Fruit fly (Drosophila melanogaster) whole organism, embryonic: Measurements from ENCODE around the gene Abl.

Experiments
- ATbp ChIP-seq: fragments of 200-800 bp; sonication (Bioruptor generic); optimal IDR thresholded peaks from 2 replicates; lab custom pipeline; 2017; ENCODE audit warnings: missing biosample characterization, mild to moderate bottlenecking, missing genetic modification characterization, missing genetic modification reagents
- CG10209 ChIP-seq: fragments of 200-800 bp; sonication (Bioruptor generic); optimal IDR thresholded peaks from 3 replicates; lab custom pipeline; 2017; ENCODE audit warnings: missing biosample characterization, mild to moderate bottlenecking, missing genetic modification characterization, missing genetic modification reagents
- CG10366 ChIP-seq: fragments of 200-800 bp; sonication (Bioruptor generic); IDR thresholded peaks from 2 replicates; pipeline ENCODE4 v1.3.6; 2022; ENCODE audit warnings: missing biosample characterization, missing genetic modification characterization
- CG10431 ChIP-seq: fragments of 200-800 bp; sonication (Bioruptor generic); optimal IDR thresholded peaks from 3 replicates; lab custom pipeline; 2018; ENCODE audit warnings: missing biosample characterization, mild to moderate bottlenecking, missing genetic modification characterization
- CG10462 ChIP-seq: fragments of 200-800 bp; sonication (Bioruptor generic); optimal IDR thresholded peaks from 2 replicates; lab custom pipeline; 2016; ENCODE audit warnings: missing biosample characterization, missing genetic modification characterization
- CG12071 ChIP-seq: fragments of 200-800 bp; sonication (Bioruptor generic); optimal IDR thresholded peaks from 3 replicates; lab custom pipeline; 2018; ENCODE audit warnings: missing biosample characterization, mild to moderate bottlenecking, missing genetic modification characterization
- CG12155 ChIP-seq: fragments of 200-800 bp; sonication (Bioruptor generic); optimal IDR thresholded peaks from 3 replicates; lab custom pipeline; 2016; ENCODE audit warnings: missing biosample characterization, missing genetic modification characterization
- CG12236 ChIP-seq: fragments of 200-800 bp; sonication (Bioruptor generic); optimal IDR thresholded peaks from 2 replicates; lab custom pipeline; 2016; ENCODE audit warnings: missing biosample characterization, missing genetic modification characterization
- CG13123 ChIP-seq: fragments of 200-800 bp; sonication (Bioruptor generic); optimal IDR thresholded peaks from 2 replicates; lab custom pipeline; 2016; ENCODE audit warnings: missing biosample characterization, missing genetic modification characterization
- CG13775 ChIP-seq: fragments of 200-800 bp; sonication (Bioruptor generic); optimal IDR thresholded peaks from 3 replicates; lab custom pipeline; 2017; ENCODE audit warnings: missing biosample characterization, mild to moderate bottlenecking, missing genetic modification characterization
- CG16813 ChIP-seq: fragments of 200-800 bp; sonication (Bioruptor generic); IDR thresholded peaks from 3 replicates; pipeline ENCODE4 v1.3.6; 2022; ENCODE audit warnings: missing biosample characterization, missing genetic modification characterization; ENCODE audit not compliant: partially characterized antibody
- CG17385 ChIP-seq: fragments of 200-800 bp; sonication (Bioruptor generic); optimal IDR thresholded peaks from 3 replicates; lab custom pipeline; 2018; ENCODE audit warnings: missing biosample characterization, mild to moderate bottlenecking, missing genetic modification characterization
- CG17829 ChIP-seq: fragments of 200-800 bp; optimal IDR thresholded peaks from 2 replicates; lab custom pipeline; 2019; ENCODE audit warnings: missing biosample characterization, mild to moderate bottlenecking, missing genetic modification characterization, moderate library complexity
- CG18262 ChIP-seq: fragments of 200-800 bp; optimal IDR thresholded peaks from 3 replicates; lab custom pipeline; 2019; ENCODE audit warnings: missing biosample characterization, mild to moderate bottlenecking, missing genetic modification characterization, moderate library complexity
- CG18476 ChIP-seq: fragments of 200-800 bp; sonication (Bioruptor generic); optimal IDR thresholded peaks from 2 replicates; lab custom pipeline; 2016; ENCODE audit warnings: missing biosample characterization, mild to moderate bottlenecking, missing genetic modification characterization
- CG2875 ChIP-seq: fragments of 200-800 bp; sonication (Bioruptor generic); optimal IDR thresholded peaks from 2 replicates; lab custom pipeline; 2017; ENCODE audit warnings: missing biosample characterization, mild to moderate bottlenecking, missing genetic modification characterization, missing genetic modification reagents
- CG30403 ChIP-seq: fragments of 200-800 bp; sonication (Bioruptor generic); optimal IDR thresholded peaks from 3 replicates; lab custom pipeline; 2016; ENCODE audit warnings: missing biosample characterization, missing genetic modification characterization
- CG30431 ChIP-seq: fragments of 200-800 bp; sonication (Bioruptor generic); optimal IDR thresholded peaks from 2 replicates; lab custom pipeline; 2017; ENCODE audit warnings: missing biosample characterization, missing genetic modification characterization
- CG34224 ChIP-seq: fragments of 200-800 bp; sonication (Bioruptor generic); IDR thresholded peaks from 3 replicates; pipeline ENCODE4 v1.3.6; 2022; ENCODE audit warnings: missing biosample characterization, missing genetic modification characterization; ENCODE audit not compliant: partially characterized antibody
- CG34376 ChIP-seq: fragments of 200-800 bp; sonication (Bioruptor generic); optimal IDR thresholded peaks from 2 replicates; lab custom pipeline; 2018; ENCODE audit warnings: missing biosample characterization, mild to moderate bottlenecking, missing genetic modification characterization
- CG4707 ChIP-seq: fragments of 200-800 bp; sonication (Bioruptor generic); optimal IDR thresholded peaks from 2 replicates; lab custom pipeline; 2018; ENCODE audit warnings: missing biosample characterization, mild to moderate bottlenecking, missing genetic modification characterization, moderate library complexity
- CG7839 ChIP-seq: fragments of 200-800 bp; sonication (Bioruptor generic); optimal IDR thresholded peaks from 3 replicates; lab custom pipeline; 2018; ENCODE audit warnings: missing biosample characterization, mild to moderate bottlenecking, missing genetic modification characterization, moderate library complexity
- CG9215 ChIP-seq: fragments of 200-800 bp; sonication (Bioruptor generic); IDR thresholded peaks from 2 replicates; pipeline ENCODE4 v1.3.6; 2022; ENCODE audit warnings: missing biosample characterization, missing genetic modification characterization
- CG9437 ChIP-seq: fragments of 200-800 bp; sonication (Bioruptor generic); optimal IDR thresholded peaks from 2 replicates; lab custom pipeline; 2018; ENCODE audit warnings: missing biosample characterization, mild to moderate bottlenecking, missing genetic modification characterization
- CG9932 ChIP-seq: fragments of 200-800 bp; sonication (Bioruptor generic); IDR thresholded peaks from 2 replicates; pipeline ENCODE4 v1.3.6; 2022; ENCODE audit warnings: missing biosample characterization, missing genetic modification characterization
- Camta ChIP-seq: fragments of 200-800 bp; sonication (Bioruptor generic); optimal IDR thresholded peaks from 2 replicates; lab custom pipeline; 2016; ENCODE audit warnings: missing biosample characterization, missing genetic modification characterization
- ERR ChIP-seq: fragments of 200-800 bp; sonication (Bioruptor generic); optimal IDR thresholded peaks from 2 replicates; lab custom pipeline; 2016; ENCODE audit warnings: missing biosample characterization, missing genetic modification characterization
- Gsc ChIP-seq: fragments of 200-800 bp; sonication (Bioruptor generic); IDR thresholded peaks from 2 replicates; pipeline ENCODE4 v1.3.6; 2022; ENCODE audit warnings: missing biosample characterization, missing genetic modification characterization
- HLH3B ChIP-seq: fragments of 200-800 bp; sonication (Bioruptor generic); IDR thresholded peaks from 2 replicates; pipeline ENCODE4 v1.3.6; 2022; ENCODE audit warnings: missing biosample characterization, missing genetic modification characterization
- HLH4C ChIP-seq: fragments of 200-800 bp; sonication (Bioruptor generic); IDR thresholded peaks from 3 replicates; pipeline ENCODE4 v1.3.6; 2022; ENCODE audit warnings: missing biosample characterization, missing genetic modification characterization; ENCODE audit not compliant: partially characterized antibody
- Hr51 ChIP-seq, 2 experiments: fragments of 200-800 bp; sonication (Bioruptor generic); optimal IDR thresholded peaks; 2 replicates in 1 of 2; 3 replicates in 1 of 2; lab custom pipeline; 2016 to 2018; ENCODE audit warnings: missing biosample characterization in 2 of 2, missing genetic modification characterization in 2 of 2, mild to moderate bottlenecking in 1 of 2, moderate library complexity in 1 of 2
- Lim3 ChIP-seq: fragments of 200-800 bp; sonication (Bioruptor generic); IDR thresholded peaks from 2 replicates; pipeline ENCODE4 v1.3.6; 2022; ENCODE audit warnings: missing biosample characterization, missing genetic modification characterization
- Mes4 ChIP-seq: fragments of 200-800 bp; sonication (Bioruptor generic); optimal IDR thresholded peaks from 2 replicates; lab custom pipeline; 2016; ENCODE audit warnings: missing biosample characterization, missing genetic modification characterization
- ac ChIP-seq: fragments of 200-800 bp; sonication (Bioruptor generic); optimal IDR thresholded peaks from 3 replicates; lab custom pipeline; 2017; ENCODE audit warnings: missing biosample characterization, mild to moderate bottlenecking, missing genetic modification characterization
- chif ChIP-seq, 2 experiments: fragments of 200-800 bp; sonication (Bioruptor generic); optimal IDR thresholded peaks; 3 replicates each; lab custom pipeline; 2016; ENCODE audit warnings: missing biosample characterization in 2 of 2, missing genetic modification characterization in 2 of 2
- chn ChIP-seq: fragments of 200-800 bp; sonication (Bioruptor generic); optimal IDR thresholded peaks from 2 replicates; lab custom pipeline; 2016; ENCODE audit warnings: missing biosample characterization, missing genetic modification characterization
- dysf ChIP-seq: fragments of 200-800 bp; sonication (Bioruptor generic); IDR thresholded peaks from 3 replicates; pipeline ENCODE4 v1.3.6; 2022; ENCODE audit warnings: missing biosample characterization, missing genetic modification characterization
- eyg ChIP-seq: fragments of 200-800 bp; sonication (Bioruptor generic); optimal IDR thresholded peaks from 3 replicates; lab custom pipeline; 2016; ENCODE audit warnings: missing biosample characterization, missing genetic modification characterization
- ftz-f1 ChIP-seq: fragments of 200-800 bp; sonication (Bioruptor generic); optimal IDR thresholded peaks from 2 replicates; lab custom pipeline; 2016; ENCODE audit warnings: missing biosample characterization, missing genetic modification characterization
- kni ChIP-seq: fragments of 200-800 bp; sonication (Bioruptor generic); optimal IDR thresholded peaks from 3 replicates; lab custom pipeline; 2017; ENCODE audit warnings: mild to moderate bottlenecking, missing biosample characterization, missing genetic modification reagents, missing genetic modification characterization
- pb ChIP-seq: fragments of 200-800 bp; sonication (Bioruptor generic); optimal IDR thresholded peaks from 3 replicates; lab custom pipeline; 2016; ENCODE audit warnings: missing biosample characterization, missing genetic modification characterization
- prd ChIP-seq, 3 experiments: fragments of >200 bp in 2 of 3; fragments of 200-800 bp in 1 of 3; sonication (Bioruptor generic) in 1 of 3; optimal IDR thresholded peaks in 2 of 3; IDR thresholded peaks in 1 of 3; 2 replicates in 2 of 3; 3 replicates in 1 of 3; pipeline versions ENCODE4 v1.3.6 to Lab custom; 2017 to 2022; ENCODE audit warnings: missing biosample characterization in 1 of 3, missing genetic modification characterization in 1 of 3
- sc ChIP-seq, 3 experiments: fragments of >200 bp in 2 of 3; fragments of 200-800 bp in 1 of 3; sonication (Bioruptor generic) in 1 of 3; optimal IDR thresholded peaks; 2 replicates in 2 of 3; 3 replicates in 1 of 3; lab custom pipeline; 2017; ENCODE audit warnings: mild to moderate bottlenecking in 1 of 3, missing biosample characterization in 1 of 3, missing genetic modification characterization in 1 of 3, missing genetic modification reagents in 1 of 3
- ssp ChIP-seq: fragments of 200-800 bp; sonication (Bioruptor generic); IDR thresholded peaks from 2 replicates; pipeline ENCODE4 v1.3.6; 2022; ENCODE audit warnings: missing biosample characterization, missing genetic modification characterization
- stc ChIP-seq: fragments of 200-800 bp; sonication (Bioruptor generic); IDR thresholded peaks from 2 replicates; pipeline ENCODE4 v1.3.6; 2022; ENCODE audit warnings: missing biosample characterization, missing genetic modification characterization
- unpg ChIP-seq: fragments of 200-800 bp; sonication (Bioruptor generic); optimal IDR thresholded peaks from 3 replicates; lab custom pipeline; 2018; ENCODE audit warnings: missing biosample characterization, mild to moderate bottlenecking, missing genetic modification characterization, moderate library complexity
- zen ChIP-seq: fragments of 200-800 bp; sonication (Bioruptor generic); optimal IDR thresholded peaks from 3 replicates; lab custom pipeline; 2018; ENCODE audit warnings: missing biosample characterization, mild to moderate bottlenecking, missing genetic modification characterization, moderate library complexity
- zf30C ChIP-seq: fragments of 200-800 bp; sonication (Bioruptor generic); optimal IDR thresholded peaks from 3 replicates; lab custom pipeline; 2018; ENCODE audit warnings: missing biosample characterization, mild to moderate bottlenecking, missing genetic modification characterization

Gene Abl

DNA sequence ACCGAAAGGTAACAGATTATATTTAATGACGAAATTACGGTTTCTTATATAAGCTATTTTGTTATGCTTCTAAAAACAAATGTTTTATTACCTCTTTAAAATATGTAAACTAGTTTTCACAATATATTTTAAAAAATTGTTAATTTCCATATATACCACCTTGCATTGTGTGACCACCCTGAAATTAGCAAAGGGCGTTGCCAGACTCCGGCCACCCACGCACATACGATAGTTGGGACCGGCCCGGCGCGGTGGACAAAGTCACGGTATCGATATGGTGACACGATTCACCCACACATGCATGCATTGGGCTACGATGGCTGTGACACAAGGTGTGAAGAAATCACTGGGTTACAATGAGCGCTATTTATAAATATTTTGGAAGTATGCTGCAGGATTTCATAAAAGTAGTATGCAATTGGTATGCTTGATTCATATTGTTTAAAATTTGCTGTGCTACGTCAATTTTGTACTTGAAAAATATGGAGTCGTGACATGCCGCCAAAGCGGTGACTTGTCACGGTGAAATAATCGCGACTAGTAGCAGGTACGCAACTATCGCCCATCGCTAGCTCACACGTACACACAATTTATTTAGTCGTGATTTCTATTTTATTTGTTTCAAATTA lies 59.6 kb downstream of the Abl start (continued):
- TF ChIP-seq CG10431 (GFP tag; lab: Kevin White, UChicago) (peak; percentile 64), ERR (no peak), CG34376 (peak; percentile 31), CG30403 (GFP tag; lab: Kevin White, UChicago) (peak; percentile 68), pb (GFP tag; lab: Kevin White, UChicago) (peak; percentile 61), ATbp (no peak), ftz-f1 (GFP tag; lab: Kevin White, UChicago) (peak; percentile 64), chn (GFP tag; lab: Kevin White, UChicago) (peak; percentile 73), CG4707 (no peak), CG17385 (GFP tag; lab: Kevin White, UChicago) (peak; percentile 24), CG10366 (peak; percentile 55), stc (peak; percentile 69; the same call in 1 of the 2 replicates), zf30C (GFP tag; lab: Kevin White, UChicago) (no peak), CG34224 (GFP tag; lab: Robert Waterston, UW) (peak; percentile 93), Gsc (no peak), CG13123 (GFP tag; lab: Kevin White, UChicago) (peak; percentile 6), CG17829 (peak; percentile 61), CG2875 (GFP tag; lab: Kevin White, UChicago) (no peak), HLH4C (GFP tag; lab: Robert Waterston, UW) (peak; percentile 90), CG18262 (tag; lab: Kevin White, UChicago) (peak; percentile 62), kni (GFP tag; lab: Kevin White, UChicago) (peak; percentile 66), sc (optimal IDR thresholded peaks at IDR 0.05; lab: Kevin White, UChicago) (no peak), sc (GFP tag; optimal IDR thresholded peaks at IDR 0.05; lab: Kevin White, UChicago) (peak; percentile 11), ssp (peak; percentile 44; the same call in 1 of the 2 replicates), Lim3 (GFP tag; lab: Robert Waterston, UW) (no peak), Mes4 (GFP tag; lab: Kevin White, UChicago) (peak; percentile 10), ac (no peak), eyg (GFP tag; lab: Kevin White, UChicago) (peak; percentile 61), CG16813 (peak; percentile 96), Hr51 (GFP tag; optimal IDR thresholded peaks at IDR 0.05; lab: Kevin White, UChicago) (peak; percentile 55 to 63), prd (optimal IDR thresholded peaks at IDR 0.05; lab: Kevin White, UChicago) (no peak), prd (GFP tag; IDR thresholded peaks at IDR 0.05; lab: Robert Waterston, UW) (peak; percentile 52; the same call in 2 of the 3 replicates), CG13775 (peak; percentile 52), CG30431 (GFP tag; lab: Kevin White, UChicago) (no peak), Camta (GFP tag; lab: Kevin White, UChicago) (peak; percentile 59), dysf (GFP tag; lab: Robert Waterston, UW) (peak; percentile 62; the same call in 1 of the 3 replicates), unpg (peak; percentile 64), CG10209 (GFP tag; lab: Kevin White, UChicago) (peak; percentile 13), HLH3B (GFP tag; lab: Robert Waterston, UW) (peak; percentile 54), CG7839 (tag; lab: Kevin White, UChicago) (peak; percentile 63), CG10462 (GFP tag; lab: Kevin White, UChicago) (no peak), CG9932 (GFP tag; lab: Robert Waterston, UW) (peak; percentile 87), zen (tag; lab: Kevin White, UChicago) (peak; percentile 41), chif (GFP tag; optimal IDR thresholded peaks at IDR 0.05; lab: Kevin White, UChicago) (peak; percentile 9 to 36), CG18476 (GFP tag; lab: Kevin White, UChicago) (peak; percentile 53), CG12236 (no peak), CG9215 (peak; percentile 58; the same call in 1 of the 2 replicates), CG12155 (GFP tag; lab: Kevin White, UChicago) (peak; percentile 9), CG9437 (GFP tag; lab: Kevin White, UChicago) (peak; percentile 8), CG12071 (GFP tag; lab: Kevin White, UChicago) (no peak)
